Fruit fly (Drosophila melanogaster): ENCODE data around the gene CG14089.

DNA sequence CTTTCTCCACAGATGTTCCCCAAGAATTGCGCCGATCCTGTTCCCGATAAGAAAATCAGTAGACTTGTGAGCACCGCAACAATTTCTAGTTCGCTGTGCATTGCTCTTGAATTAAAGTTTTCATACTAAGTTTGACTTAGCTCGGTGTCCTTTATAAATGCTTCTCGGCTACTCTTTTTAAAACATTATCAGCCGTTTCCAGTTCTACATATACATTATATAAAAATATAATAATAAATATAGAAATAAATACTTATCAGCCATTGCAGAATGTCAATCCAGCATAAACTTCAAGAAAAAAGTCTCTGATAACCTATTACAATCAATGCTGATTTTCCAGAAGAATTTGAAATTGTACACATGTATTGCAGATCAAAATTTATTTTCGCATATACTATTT is 10.1 kb downstream of the CG14089 start, which contains the start of gene CG14088:
- no peak for TF ChIP-seq CTCF (optimal IDR thresholded peaks at IDR 0.05)
- TF ChIP-seq CG8478 (optimal IDR thresholded peaks at IDR 0.05): no peak

Data from S2 (cell line).